Worm (Caenorhabditis elegans) whole organism, L1 larva: ENCODE data around the gene pqn-27.

Source experiments
- Y116A8C.19 ChIP-seq: sonication (generic microtip); optimal IDR thresholded peaks from 2 replicates; lab custom pipeline; 2016; ENCODE audit warnings: missing compliant biosample characterization, missing genetic modification characterization, borderline replicate concordance
- aha-1 ChIP-seq: fragments of 150-350 bp; optimal IDR thresholded peaks from 2 replicates; lab custom pipeline; 2014; ENCODE audit warnings: missing biosample characterization, missing genetic modification characterization
- alr-1 ChIP-seq: fragments of 200-800 bp; sonication (Bioruptor generic); optimal IDR thresholded peaks from 2 replicates; lab custom pipeline; 2018; ENCODE audit warnings: borderline replicate concordance, mild to moderate bottlenecking, missing genetic modification characterization, missing compliant biosample characterization
- ama-1 ChIP-seq: fragments of 150-350 bp; optimal IDR thresholded peaks from 2 replicates; lab custom pipeline; 2014
- ceh-82 ChIP-seq, 3 experiments: fragments of 150-350 bp in 1 of 3; sonication (generic microtip) in 2 of 3; optimal IDR thresholded peaks; 2 replicates each; lab custom pipeline; 2014 to 2017; ENCODE audit warnings: missing biosample characterization in 3 of 3, missing genetic modification characterization in 3 of 3
- egl-13 ChIP-seq: sonication (generic microtip); optimal IDR thresholded peaks from 2 replicates; lab custom pipeline; 2016; ENCODE audit warnings: missing genotype, missing genetic modification reagents, missing genetic modification characterization, missing compliant biosample characterization
- fkh-8 ChIP-seq: sonication (generic microtip); optimal IDR thresholded peaks from 2 replicates; lab custom pipeline; 2016; ENCODE audit warnings: mild to moderate bottlenecking, missing genetic modification characterization, missing compliant biosample characterization
- grh-1 ChIP-seq: fragments of 200-800 bp; sonication (Bioruptor generic); IDR thresholded peaks from 2 replicates; pipeline ENCODE4 v1.3.6; 2022; ENCODE audit warnings: missing genetic modification reagents, missing genetic modification characterization, missing compliant biosample characterization
- hlh-17 ChIP-seq: fragments of 200-800 bp; sonication (Bioruptor generic); optimal IDR thresholded peaks from 2 replicates; lab custom pipeline; 2018; ENCODE audit warnings: missing genetic modification characterization, mild to moderate bottlenecking, missing compliant biosample characterization, moderate library complexity, borderline replicate concordance
- hlh-4 ChIP-seq: sonication (generic microtip); optimal IDR thresholded peaks from 2 replicates; lab custom pipeline; 2016; ENCODE audit warnings: mild to moderate bottlenecking, missing genetic modification characterization, missing compliant biosample characterization
- hpl-2 ChIP-seq: fragments of 150-350 bp; optimal IDR thresholded peaks from 2 replicates; lab custom pipeline; 2014; ENCODE audit warnings: missing biosample characterization, missing genetic modification reagents, missing genetic modification characterization
- lin-39 ChIP-seq: fragments of 150-350 bp; optimal IDR thresholded peaks from 2 replicates; lab custom pipeline; 2014; ENCODE audit warnings: missing biosample characterization, missing genetic modification reagents, missing genetic modification characterization
- lir-3 ChIP-seq: sonication (generic microtip); optimal IDR thresholded peaks from 2 replicates; lab custom pipeline; 2016; ENCODE audit warnings: mild to moderate bottlenecking, missing genetic modification characterization, moderate library complexity, missing compliant biosample characterization; ENCODE audit not compliant: poor library complexity
- lsy-2 ChIP-seq, 2 experiments: fragments of 150-350 bp; optimal IDR thresholded peaks; 2 replicates each; lab custom pipeline; 2014; ENCODE audit warnings: missing biosample characterization in 2 of 2, missing genetic modification characterization in 2 of 2
- mdl-1 ChIP-seq, 2 experiments: fragments of 150-350 bp; optimal IDR thresholded peaks; 2 replicates each; lab custom pipeline; 2014 to 2017; ENCODE audit warnings: missing biosample characterization in 2 of 2, missing genetic modification characterization in 2 of 2, inconsistent platforms in 1 of 2
- mef-2 ChIP-seq: fragments of 150-350 bp; optimal IDR thresholded peaks from 2 replicates; lab custom pipeline; 2014; ENCODE audit warnings: missing biosample characterization, missing genetic modification characterization
- nhr-12 ChIP-seq: sonication (generic microtip); optimal IDR thresholded peaks from 2 replicates; lab custom pipeline; 2017; ENCODE audit warnings: missing biosample characterization, missing genetic modification characterization
- nhr-19 ChIP-seq: fragments of 200-800 bp; sonication (Bioruptor generic); conservative IDR thresholded peaks from 2 replicates; pipeline ENCODE4 v1.3.6; 2022; ENCODE audit warnings: missing genetic modification characterization, missing compliant biosample characterization
- nhr-47 ChIP-seq: sonication (generic microtip); optimal IDR thresholded peaks from 2 replicates; lab custom pipeline; 2016; ENCODE audit warnings: mild to moderate bottlenecking, missing genetic modification characterization, moderate library complexity, missing compliant biosample characterization
- nhr-71 ChIP-seq: sonication (generic microtip); optimal IDR thresholded peaks from 2 replicates; lab custom pipeline; 2016; ENCODE audit warnings: mild to moderate bottlenecking, missing genetic modification characterization, moderate library complexity, missing compliant biosample characterization
- nhr-76 ChIP-seq: sonication (generic microtip); optimal IDR thresholded peaks from 2 replicates; lab custom pipeline; 2017; ENCODE audit warnings: missing biosample characterization, missing genetic modification characterization
- nhr-85 ChIP-seq: sonication (generic microtip); peaks from one replicate; lab custom pipeline; 2016; ENCODE audit warnings: missing genetic modification characterization, inconsistent platforms, missing compliant biosample characterization
- nhr-90 ChIP-seq: sonication (generic microtip); optimal IDR thresholded peaks from 2 replicates; lab custom pipeline; 2016; ENCODE audit warnings: mild to moderate bottlenecking, missing genetic modification characterization, missing compliant biosample characterization; ENCODE audit not compliant: poor library complexity
- rnt-1 ChIP-seq: sonication (generic microtip); optimal IDR thresholded peaks from 2 replicates; lab custom pipeline; 2016; ENCODE audit warnings: mild to moderate bottlenecking, missing genetic modification characterization, moderate library complexity, missing compliant biosample characterization
- skn-1 ChIP-seq: fragments of 150-350 bp; optimal IDR thresholded peaks from 2 replicates; lab custom pipeline; 2014; ENCODE audit warnings: missing biosample characterization, missing genetic modification characterization
- snpc-4 ChIP-seq: fragments of 150-350 bp; optimal IDR thresholded peaks from 2 replicates; lab custom pipeline; 2014; ENCODE audit warnings: missing biosample characterization, missing genetic modification characterization
- sptf-1 ChIP-seq: fragments of 150-350 bp; optimal IDR thresholded peaks from 2 replicates; lab custom pipeline; 2014; ENCODE audit warnings: missing biosample characterization, missing genetic modification characterization
- sup-37 ChIP-seq: fragments of 200-800 bp; sonication (Bioruptor generic); optimal IDR thresholded peaks from 2 replicates; lab custom pipeline; 2018; ENCODE audit warnings: mild to moderate bottlenecking, missing genetic modification characterization, missing compliant biosample characterization
- swsn-7 ChIP-seq: sonication (generic microtip); optimal IDR thresholded peaks from 2 replicates; lab custom pipeline; 2016; ENCODE audit warnings: missing genetic modification characterization, missing compliant biosample characterization
- unc-130 ChIP-seq: fragments of 150-350 bp; optimal IDR thresholded peaks from 2 replicates; lab custom pipeline; 2017; ENCODE audit warnings: missing biosample characterization, missing genetic modification characterization, inconsistent platforms
- unc-62 ChIP-seq: fragments of 150-350 bp; optimal IDR thresholded peaks from 2 replicates; lab custom pipeline; 2014; ENCODE audit warnings: missing biosample characterization, missing genetic modification reagents, missing genetic modification characterization
- unc-86 ChIP-seq: sonication (generic microtip); optimal IDR thresholded peaks from 2 replicates; lab custom pipeline; 2016; ENCODE audit warnings: missing genetic modification characterization, missing compliant biosample characterization
- unc-98 ChIP-seq: fragments of 200-800 bp; sonication (Bioruptor generic); IDR thresholded peaks from 2 replicates; pipeline ENCODE4 v1.3.6; 2022; ENCODE audit warnings: missing genetic modification characterization, missing compliant biosample characterization
- vab-15 ChIP-seq: sonication (generic microtip); optimal IDR thresholded peaks from 2 replicates; lab custom pipeline; 2017; ENCODE audit warnings: missing genotype, mild to moderate bottlenecking, missing genetic modification characterization, missing compliant biosample characterization
- xbp-1 ChIP-seq: sonication (generic microtip); optimal IDR thresholded peaks from 2 replicates; lab custom pipeline; 2016; ENCODE audit warnings: missing genetic modification characterization, missing compliant biosample characterization
- zip-4 ChIP-seq: fragments of 200-800 bp; sonication (Bioruptor generic); optimal IDR thresholded peaks from 2 replicates; lab custom pipeline; 2018; ENCODE audit warnings: mild to moderate bottlenecking, missing genetic modification characterization, moderate library complexity, missing compliant biosample characterization
- ztf-11 ChIP-seq, 2 experiments: sonication (generic microtip); optimal IDR thresholded peaks; 2 replicates each; lab custom pipeline; 2016 to 2017; ENCODE audit warnings: missing genetic modification characterization in 2 of 2, missing biosample characterization in 1 of 2, missing compliant biosample characterization in 1 of 2

Gene pqn-27

ce11 chrII:13412335-13412734, 48.1 kb downstream of the pqn-27 start, which contains the start of gene Y48C3A.18:
TSS of gene Y48C3A.18 (plus strand) at chrII:13412635.
- TF ChIP-seq nhr-19 (no peak), alr-1 (tag; lab: Kevin White, UChicago) (no peak), rnt-1 (tag; lab: Kevin White, UChicago) (no peak), fkh-8 (tag; lab: Kevin White, UChicago) (no peak), hlh-4 (tag; lab: Kevin White, UChicago) (no peak), nhr-85 (tag; lab: Kevin White, UChicago) (no peak), unc-62 (GFP tag; lab: Kevin White, UChicago) (no peak), aha-1 (tag; lab: Kevin White, UChicago) (no peak)

- no peak for TF ChIP-seq unc-98 (GFP tag; lab: Robert Waterston, UW)
- no peak for TF ChIP-seq Y116A8C.19 (tag; lab: Kevin White, UChicago)
These were observed 54.6 kb downstream of the pqn-27 start, which contains the start of gene efl-2 for ce11 chrII:13405840-13406239. TSS of gene efl-2 (plus strand) at chrII:13406140.

- TF ChIP-seq hlh-17 (GFP tag; lab: Kevin White, UChicago) (no peak), alr-1 (tag; lab: Kevin White, UChicago) (no peak), sptf-1 (tag; lab: Kevin White, UChicago) (no peak), hlh-4 (tag; lab: Kevin White, UChicago) (no peak), xbp-1 (tag; lab: Kevin White, UChicago) (no peak), unc-62 (GFP tag; lab: Kevin White, UChicago) (no peak), vab-15 (tag; lab: Kevin White, UChicago) (no peak), lsy-2 (tag; optimal IDR thresholded peaks at IDR 0.05; lab: Kevin White, UChicago) (no peak), grh-1 (GFP tag; lab: Robert Waterston, UW) (no peak), snpc-4 (tag; lab: Kevin White, UChicago) (no peak), nhr-12 (tag; lab: Kevin White, UChicago) (no peak), hpl-2 (GFP tag; lab: Kevin White, UChicago) (no peak), unc-130 (tag; lab: Kevin White, UChicago) (no peak), ama-1 (lab: Kevin White, UChicago) (no peak), zip-4 (GFP tag; lab: Kevin White, UChicago) (no peak), unc-86 (no peak), skn-1 (no peak), mef-2 (tag; lab: Kevin White, UChicago) (no peak), nhr-47 (tag; lab: Kevin White, UChicago) (no peak)
These were observed 57.8 kb downstream of the pqn-27 start, which contains the start of gene pinn-4 for ce11 chrII:13402680-13403079. TSS of gene pinn-4 (plus strand) at chrII:13402980.

- TF ChIP-seq lir-3 (no peak), mdl-1 (tag; optimal IDR thresholded peaks at IDR 0.05; lab: Kevin White, UChicago) (no peak), snpc-4 (tag; lab: Kevin White, UChicago) (no peak), ceh-82 (tag; optimal IDR thresholded peaks at IDR 0.05; lab: Kevin White, UChicago) (no peak), grh-1 (GFP tag; lab: Robert Waterston, UW) (no peak), ztf-11 (tag; optimal IDR thresholded peaks at IDR 0.05; lab: Kevin White, UChicago) (no peak), sup-37 (no peak), lin-39 (tag; lab: Kevin White, UChicago) (no peak), egl-13 (tag; lab: Kevin White, UChicago) (no peak), sptf-1 (tag; lab: Kevin White, UChicago) (no peak), rnt-1 (tag; lab: Kevin White, UChicago) (no peak), nhr-71 (tag; lab: Kevin White, UChicago) (no peak), swsn-7 (tag; lab: Kevin White, UChicago) (no peak), nhr-90 (tag; lab: Kevin White, UChicago) (no peak), nhr-76 (tag; lab: Kevin White, UChicago) (no peak), zip-4 (GFP tag; lab: Kevin White, UChicago) (no peak)
These were observed 58.9 kb downstream of the pqn-27 start for ce11 chrII:13401549-13401948.
